Worm (Caenorhabditis elegans): ENCODE results near the gene eef-1B.1.
"Not testable (repeated sequence)": the region's sequence is repeated elsewhere in the genome, so short reads cannot be mapped to it uniquely, and the experiment has no call there.

The eef-1B.1 gene

DNA sequence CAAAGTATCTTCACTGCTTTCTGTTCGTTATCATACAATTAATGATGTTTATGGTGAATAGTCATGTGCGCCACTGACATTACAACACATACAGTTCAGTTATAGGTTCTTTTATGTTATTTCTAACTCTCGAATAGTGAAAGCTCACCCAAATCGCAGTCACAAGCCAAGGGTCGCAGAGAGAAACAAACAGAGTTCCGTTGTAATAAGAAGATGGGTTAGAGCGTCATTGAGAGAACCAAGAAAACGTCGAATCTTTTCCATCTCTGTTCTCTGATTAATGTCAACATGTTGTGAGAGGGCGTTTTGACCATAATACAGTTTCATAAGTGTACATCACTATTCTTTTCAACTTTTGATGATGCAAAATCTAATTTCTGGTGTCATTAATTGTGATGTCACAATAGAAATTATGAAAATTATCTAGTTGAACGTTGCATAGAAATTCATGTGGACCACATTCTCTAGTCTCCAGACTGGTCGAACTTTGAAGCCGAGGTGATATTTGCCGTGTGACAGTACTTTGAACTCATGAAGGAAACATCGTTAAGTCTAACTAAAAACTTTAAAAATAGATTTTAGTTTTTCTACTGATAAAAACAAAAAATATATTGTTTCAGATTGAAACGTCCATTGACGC lies 902 bp upstream of the eef-1B.1 start (continued):
- TF ChIP-seq Y105C5A.15 (GFP tag; IDR thresholded peaks at IDR 0.05) (no peak), ceh-44 (GFP tag; IDR thresholded peaks at IDR 0.05) (no peak), hlh-11 (tag; optimal IDR thresholded peaks at IDR 0.05) (peak; percentile 42), gei-8 (GFP tag; optimal IDR thresholded peaks at IDR 0.05) (no peak), madf-9 (GFP tag; conservative IDR thresholded peaks at IDR 0.05) (no peak), madf-5 (GFP tag; IDR thresholded peaks at IDR 0.05) (0 out of 4 replicates have a peak, but pooled peaks of 1 of the 2 experiments have one; percentile 38), spr-3 (GFP tag; optimal IDR thresholded peaks at IDR 0.05) (no peak), ceh-20 (GFP tag; IDR thresholded peaks at IDR 0.05) (no peak), set-16 (GFP tag; IDR thresholded peaks at IDR 0.05) (no peak), fos-1 (tag; optimal IDR thresholded peaks at IDR 0.05) (no peak)

DNA sequence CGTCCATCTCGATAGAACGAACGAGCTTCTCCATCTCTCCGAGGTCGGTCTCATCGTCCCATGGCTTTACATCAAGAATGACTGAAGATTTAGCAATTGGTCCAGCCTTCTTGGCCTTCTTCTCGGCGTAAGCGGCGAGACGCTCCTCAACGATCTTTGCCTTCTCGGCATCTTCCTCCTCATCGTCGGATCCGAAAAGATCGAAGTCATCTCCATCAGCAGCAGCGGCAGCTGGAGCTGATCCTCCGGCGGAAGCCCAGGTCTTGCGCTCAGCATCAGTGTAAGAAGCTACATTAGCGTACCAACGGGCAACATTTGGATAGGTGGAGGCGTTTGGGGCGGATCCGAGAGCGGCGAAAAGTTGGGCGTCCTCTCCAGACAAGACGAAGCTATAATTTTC lies 499 bp downstream of the eef-1B.1 start:
- TF ChIP-seq Y48G9A.11 (GFP tag; IDR thresholded peaks at IDR 0.05), result no peak
- peak; percentile 53; the same call in 1 of the 2 replicates for TF ChIP-seq ceh-44 (GFP tag; IDR thresholded peaks at IDR 0.05)
- peak; percentile 85 for TF ChIP-seq set-16 (GFP tag; IDR thresholded peaks at IDR 0.05)

DNA sequence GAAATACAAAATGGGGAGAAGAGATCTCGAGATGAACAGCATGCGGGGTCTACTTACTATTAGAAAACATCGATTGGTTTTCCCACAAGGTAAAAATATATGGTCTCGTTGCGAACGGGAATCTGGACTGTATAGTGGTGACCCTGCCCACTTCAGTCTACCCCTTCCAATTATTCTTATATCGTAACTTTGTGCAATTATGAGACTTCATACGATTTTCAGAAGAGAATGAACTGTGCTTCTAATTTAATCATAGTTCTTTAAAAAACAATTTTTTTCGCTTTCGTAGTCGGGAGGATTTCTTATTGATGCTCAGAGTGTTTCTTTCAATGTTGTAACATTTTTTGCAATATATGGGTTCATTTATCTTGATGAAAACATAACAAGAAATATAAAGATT lies 1.1 kb downstream of the eef-1B.1 start, which contains the start of gene F54H12.5:
Gene F54H12.5 (minus strand): TSS at position 101 of the 400 bp plus-strand sequence.
- no peak for TF ChIP-seq nhr-10 (tag; optimal IDR thresholded peaks at IDR 0.05)
- TF ChIP-seq snpc-1.2 (GFP tag; IDR thresholded peaks at IDR 0.05), result 0 out of 2 replicates have a peak, but pooled peaks have one; percentile 29
- TF ChIP-seq ztf-7 (tag; optimal IDR thresholded peaks at IDR 0.05), result no peak

ce11 chrIII:7969121-7969520 lies 4.1 kb downstream of the eef-1B.1 start, which contains the start of the genes F54H12.8 and F54H12.7:
Gene F54H12.8 (minus strand): TSS chrIII:7969221.
Gene F54H12.7 (plus strand): TSS chrIII:7969349.
- TF ChIP-seq lin-1 (GFP tag; IDR thresholded peaks at IDR 0.05), result no peak
- TF ChIP-seq F26F4.8 (GFP tag; conservative IDR thresholded peaks at IDR 0.05), result no peak
- TF ChIP-seq dmd-8 (GFP tag; IDR thresholded peaks at IDR 0.05), result no peak
- TF ChIP-seq T26A8.4 (GFP tag; IDR thresholded peaks at IDR 0.05), result no peak

DNA sequence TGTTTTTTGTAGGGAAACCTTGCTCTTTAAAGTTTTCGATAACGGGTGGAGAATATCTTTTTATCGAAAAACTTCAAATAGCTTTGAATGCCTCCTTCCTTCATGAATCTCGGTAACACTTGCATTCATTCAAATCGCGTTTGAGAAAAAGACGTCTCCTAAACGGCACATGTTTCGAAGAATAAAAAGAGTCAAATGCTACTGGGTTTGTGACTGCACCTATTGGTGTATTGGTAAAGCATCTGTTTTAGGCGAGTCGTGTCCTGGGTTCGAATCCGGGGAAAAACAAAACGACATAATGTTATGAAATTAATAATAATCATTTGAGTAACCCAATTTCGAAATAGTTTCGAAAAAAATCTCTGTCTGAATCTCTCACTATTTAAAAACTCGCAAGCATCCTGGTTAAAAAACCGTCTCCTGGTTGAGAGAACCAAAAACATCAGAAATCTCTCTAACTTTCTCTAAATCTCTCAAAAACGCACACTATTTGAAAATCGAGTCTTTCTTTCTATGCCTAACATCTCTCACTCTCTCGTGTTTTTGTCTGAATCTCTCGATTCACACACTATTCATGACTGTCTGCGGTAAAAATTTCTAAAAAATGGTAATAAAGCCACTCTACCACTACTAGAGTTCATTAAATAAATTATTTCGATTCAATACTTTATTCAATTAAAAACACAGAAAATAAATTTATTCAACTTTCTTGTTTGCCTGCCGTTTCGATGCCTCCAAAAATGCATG lies 7.1 kb downstream of the eef-1B.1 start:
- TF ChIP-seq dmd-8 (GFP tag; IDR thresholded peaks at IDR 0.05), result peak; percentile 80
- 0 out of 2 replicates have a peak, but pooled peaks have one; percentile 50 for TF ChIP-seq lim-7 (GFP tag; IDR thresholded peaks at IDR 0.05)
- TF ChIP-seq Y105C5A.15 (GFP tag; IDR thresholded peaks at IDR 0.05), result 0 out of 2 replicates have a peak, but pooled peaks have one; percentile 33
- 0 out of 4 replicates have a peak, but pooled peaks of 1 of the 2 experiments have one; percentile 27 for TF ChIP-seq madf-5 (GFP tag; IDR thresholded peaks at IDR 0.05)
- 0 out of 2 replicates have a peak, but pooled peaks have one; percentile 15 for TF ChIP-seq T26A8.4 (GFP tag; IDR thresholded peaks at IDR 0.05)
- TF ChIP-seq aha-1 (tag), result peak; percentile 38

DNA sequence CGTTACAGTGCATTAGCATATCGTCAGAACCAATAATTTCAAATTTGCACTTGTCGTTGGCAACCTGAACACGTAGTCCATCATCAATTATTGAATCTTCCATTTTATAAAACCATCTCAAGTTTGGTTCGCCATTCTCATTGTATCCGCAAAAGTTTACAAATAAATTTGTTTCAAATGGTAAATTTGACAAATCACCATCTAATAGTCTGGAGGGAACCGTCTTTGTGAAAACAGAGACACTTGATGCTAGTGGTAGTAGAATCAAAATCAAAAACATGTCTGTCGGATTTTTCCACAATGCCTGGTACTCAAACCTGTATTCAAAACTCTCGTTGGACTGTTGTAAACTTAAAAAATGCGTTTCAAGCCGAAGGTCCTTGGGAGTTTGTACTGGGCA lies 8.9 kb downstream of the eef-1B.1 start, which contains the start of gene F54H12.2:
Gene F54H12.2 (plus strand): TSS at position 301 of the 400 bp plus-strand sequence.
- TF ChIP-seq snpc-4 (tag; optimal IDR thresholded peaks at IDR 0.05); daf-16 (GFP tag; optimal IDR thresholded peaks at IDR 0.05); daf-16 (tag; optimal IDR thresholded peaks at IDR 0.05); dmd-9 (GFP tag; IDR thresholded peaks at IDR 0.05): not testable (repeated sequence)

ce11 chrIII:7962641-7963040 lies 10.5 kb downstream of the eef-1B.1 start, which contains the start of gene F54H12.4:
Gene F54H12.4 (minus strand): TSS chrIII:7962741.
- not testable (repeated sequence) for TF ChIP-seq mes-2 (tag; optimal IDR thresholded peaks at IDR 0.05; ENCODE audit: poor library complexity, severe bottlenecking); zag-1 (tag; optimal IDR thresholded peaks at IDR 0.05); F49E8.2 (tag; optimal IDR thresholded peaks at IDR 0.05; ENCODE audit: borderline replicate concordance)
